Fruit fly (Drosophila melanogaster): ENCODE measurements around the gene CG1239.
A peak's percentile ranks its signal among the peaks of the same experiment; 100 is the strongest.

The CG1239 gene

dm6 chr3R:5771614-5772202, 38.4 kb downstream of the CG1239 start (continued):
- TF ChIP-seq CG1603 (tag; optimal IDR thresholded peaks at IDR 0.05), result no peak
- TF ChIP-seq D (optimal IDR thresholded peaks at IDR 0.05), result no peak
- TF ChIP-seq D (GFP tag; optimal IDR thresholded peaks at IDR 0.05), result no peak
- no peak for TF ChIP-seq Hmr (GFP tag; optimal IDR thresholded peaks at IDR 0.05)
- no peak for TF ChIP-seq CG10462 (GFP tag; optimal IDR thresholded peaks at IDR 0.05)
- TF ChIP-seq CG7372 (GFP tag; IDR thresholded peaks at IDR 0.05), result no peak
- TF ChIP-seq CG14667 (GFP tag; IDR thresholded peaks at IDR 0.05), result no peak
- no peak for TF ChIP-seq da (GFP tag; optimal IDR thresholded peaks at IDR 0.05)
- TF ChIP-seq zen (tag; optimal IDR thresholded peaks at IDR 0.05), result no peak
- no peak for TF ChIP-seq so (GFP tag; IDR thresholded peaks at IDR 0.05)
- 0 out of 2 replicates have a peak, but pooled peaks have one; percentile 9 for TF ChIP-seq NFAT (GFP tag; IDR thresholded peaks at IDR 0.05)
- TF ChIP-seq dmrt99B (tag; optimal IDR thresholded peaks at IDR 0.05), result no peak
- no peak for TF ChIP-seq Usf (GFP tag; optimal IDR thresholded peaks at IDR 0.05)
- no peak for TF ChIP-seq CG11398 (GFP tag; optimal IDR thresholded peaks at IDR 0.05)
- no peak for TF ChIP-seq CG8089 (GFP tag; optimal IDR thresholded peaks at IDR 0.05)
- TF ChIP-seq sna (GFP tag; IDR thresholded peaks at IDR 0.05; ENCODE audit: partially characterized antibody), result no peak
- TF ChIP-seq pfk (GFP tag; optimal IDR thresholded peaks at IDR 0.05), result no peak
- TF ChIP-seq h (optimal IDR thresholded peaks at IDR 0.05), result no peak
- TF ChIP-seq NK7.1 (GFP tag; optimal IDR thresholded peaks at IDR 0.05), result no peak

- TF ChIP-seq CG1529 (GFP tag; optimal IDR thresholded peaks at IDR 0.05) (no peak), CG6683 (GFP tag; optimal IDR thresholded peaks at IDR 0.05) (no peak), Xbp1 (GFP tag; optimal IDR thresholded peaks at IDR 0.05) (no peak), row (GFP tag; IDR thresholded peaks at IDR 0.05) (0 out of 3 replicates have a peak, but pooled peaks have one; percentile 7), trem (tag; optimal IDR thresholded peaks at IDR 0.05) (peak; percentile 19), z (GFP tag; IDR thresholded peaks at IDR 0.05) (no peak), CG14014 (GFP tag; IDR thresholded peaks at IDR 0.05) (no peak), Tbp (GFP tag; optimal IDR thresholded peaks at IDR 0.05) (no peak), ranshi (GFP tag; IDR thresholded peaks at IDR 0.05) (no peak), stwl (tag; optimal IDR thresholded peaks at IDR 0.05) (peak; percentile 65), tll (GFP tag; optimal IDR thresholded peaks at IDR 0.05) (no peak), Gsc (GFP tag; IDR thresholded peaks at IDR 0.05) (no peak), eyg (GFP tag; optimal IDR thresholded peaks at IDR 0.05) (no peak), disco-r (GFP tag; optimal IDR thresholded peaks at IDR 0.05) (no peak), CG31224 (GFP tag; IDR thresholded peaks at IDR 0.05) (no peak), CHES-1-like (GFP tag; optimal IDR thresholded peaks at IDR 0.05) (no peak), NC2β (GFP tag; optimal IDR thresholded peaks at IDR 0.05) (no peak), CG7786 (GFP tag; optimal IDR thresholded peaks at IDR 0.05) (no peak), tgo (GFP tag; IDR thresholded peaks at IDR 0.05) (no peak), Lpt (GFP tag; optimal IDR thresholded peaks at IDR 0.05) (no peak), ems (GFP tag; optimal IDR thresholded peaks at IDR 0.05) (no peak), Lhr (GFP tag; optimal IDR thresholded peaks at IDR 0.05) (peak; percentile 27), Dp (GFP tag; optimal IDR thresholded peaks at IDR 0.05) (peak; percentile 22), CG13123 (GFP tag; optimal IDR thresholded peaks at IDR 0.05) (no peak), ken (GFP tag; IDR thresholded peaks at IDR 0.05) (no peak), az2 (GFP tag; optimal IDR thresholded peaks at IDR 0.05) (no peak), CG43689 (GFP tag; IDR thresholded peaks at IDR 0.05) (no peak), gfzf (GFP tag; optimal IDR thresholded peaks at IDR 0.05) (no peak), CG12769 (tag; optimal IDR thresholded peaks at IDR 0.05) (no peak), yki (optimal IDR thresholded peaks at IDR 0.05) (no peak), lab (GFP tag; optimal IDR thresholded peaks at IDR 0.05) (no peak), trh (GFP tag; optimal IDR thresholded peaks at IDR 0.05) (no peak), Bteb2 (GFP tag; optimal IDR thresholded peaks at IDR 0.05) (no peak), sna (GFP tag; IDR thresholded peaks at IDR 0.05; ENCODE audit: partially characterized antibody) (no peak), CG1603 (tag; optimal IDR thresholded peaks at IDR 0.05) (peak; percentile 17)
Measured at dm6 chr3R:5772433-5772832, 39.1 kb downstream of the CG1239 start.
